Worm (Caenorhabditis elegans) whole organism, young adult: ENCODE data around the gene nlp-51.

Experiments
- B0035.1 ChIP-seq: sonication (generic microtip); optimal IDR thresholded peaks from 2 replicates; lab custom pipeline; 2016; ENCODE audit warnings: missing genetic modification characterization, mild to moderate bottlenecking, missing compliant biosample characterization, missing genotype, missing genetic modification reagents
- B0336.3 ChIP-seq: fragments of 200-800 bp; sonication (Bioruptor generic); IDR thresholded peaks from 2 replicates; pipeline ENCODE4 v1.3.6; 2022; ENCODE audit warnings: missing genetic modification characterization, missing compliant biosample characterization
- D2030.7 ChIP-seq: fragments of 200-800 bp; sonication (Bioruptor generic); IDR thresholded peaks from 2 replicates; pipeline ENCODE4 v1.3.6; 2022; ENCODE audit warnings: missing genetic modification reagents, missing genetic modification characterization, missing compliant biosample characterization
- F55B11.4 ChIP-seq: sonication (generic microtip); optimal IDR thresholded peaks from 2 replicates; lab custom pipeline; 2016; ENCODE audit warnings: missing compliant biosample characterization, missing genetic modification characterization, borderline replicate concordance; ENCODE audit not compliant: insufficient read depth
- T07F8.4 ChIP-seq: sonication (generic microtip); optimal IDR thresholded peaks from 2 replicates; lab custom pipeline; 2016; ENCODE audit warnings: mild to moderate bottlenecking, missing genetic modification characterization, moderate library complexity, missing compliant biosample characterization
- T26A5.8 ChIP-seq: sonication (generic microtip); optimal IDR thresholded peaks from 2 replicates; lab custom pipeline; 2016; ENCODE audit warnings: missing genetic modification characterization, missing compliant biosample characterization
- Y67H2A.10 ChIP-seq: fragments of 200-800 bp; sonication (Bioruptor generic); conservative IDR thresholded peaks from 2 replicates; pipeline ENCODE4 v1.3.6; 2022; ENCODE audit warnings: missing genetic modification reagents, missing genetic modification characterization, missing compliant biosample characterization
- Y79H2A.3 ChIP-seq: fragments of 200-800 bp; sonication (Bioruptor generic); conservative IDR thresholded peaks from 2 replicates; pipeline ENCODE4 v1.3.6; 2022; ENCODE audit warnings: missing genetic modification reagents, missing genetic modification characterization, missing compliant biosample characterization
- ZK185.1 ChIP-seq: sonication (generic microtip); optimal IDR thresholded peaks from 2 replicates; lab custom pipeline; 2016; ENCODE audit warnings: mild to moderate bottlenecking, missing genetic modification characterization, missing compliant biosample characterization; ENCODE audit not compliant: poor library complexity, severe bottlenecking
- atf-7 ChIP-seq: sonication (generic microtip); optimal IDR thresholded peaks from 2 replicates; lab custom pipeline; 2017; ENCODE audit warnings: mild to moderate bottlenecking, missing genetic modification characterization, missing compliant biosample characterization
- attf-5 ChIP-seq: fragments of 200-800 bp; sonication (Bioruptor generic); optimal IDR thresholded peaks from 2 replicates; lab custom pipeline; 2018; ENCODE audit warnings: mild to moderate bottlenecking, missing genetic modification characterization, missing compliant biosample characterization
- attf-6 ChIP-seq: fragments of 200-800 bp; sonication (Bioruptor generic); IDR thresholded peaks from 2 replicates; pipeline ENCODE4 v1.3.6; 2022; ENCODE audit warnings: missing genetic modification reagents, missing genetic modification characterization, missing compliant biosample characterization
- bed-2 ChIP-seq: fragments of 200-800 bp; sonication (Bioruptor generic); IDR thresholded peaks from 2 replicates; pipeline ENCODE4 v1.3.6; 2022; ENCODE audit warnings: missing genetic modification reagents, missing genetic modification characterization, missing compliant biosample characterization
- cebp-1 ChIP-seq, 2 experiments: fragments of 200-800 bp in 1 of 2; sonication (Bioruptor generic) in 1 of 2; sonication (generic microtip) in 1 of 2; IDR thresholded peaks in 1 of 2; optimal IDR thresholded peaks in 1 of 2; 2 replicates each; pipeline versions ENCODE4 v1.3.6 to Lab custom; 2017 to 2022; ENCODE audit warnings: missing compliant biosample characterization in 2 of 2, missing genetic modification characterization in 2 of 2, mild to moderate bottlenecking in 1 of 2, missing genetic modification reagents in 1 of 2, moderate library complexity in 1 of 2
- cebp-2 ChIP-seq: fragments of 200-800 bp; sonication (Bioruptor generic); IDR thresholded peaks from 2 replicates; pipeline ENCODE4 v1.3.6; 2022; ENCODE audit warnings: missing genetic modification characterization, missing compliant biosample characterization
- ceh-27 ChIP-seq: fragments of 200-800 bp; sonication (Bioruptor generic); optimal IDR thresholded peaks from 2 replicates; lab custom pipeline; 2018; ENCODE audit warnings: mild to moderate bottlenecking, missing genetic modification characterization, moderate library complexity, missing compliant biosample characterization
- ceh-40 ChIP-seq: fragments of 200-800 bp; sonication (Bioruptor generic); IDR thresholded peaks from 2 replicates; pipeline ENCODE4 v1.3.6; 2022; ENCODE audit warnings: missing genetic modification characterization, missing compliant biosample characterization
- ceh-58 ChIP-seq: fragments of 200-800 bp; sonication (Bioruptor generic); IDR thresholded peaks from 2 replicates; pipeline ENCODE4 v1.3.6; 2022; ENCODE audit warnings: missing genetic modification characterization, missing compliant biosample characterization
- chd-7 ChIP-seq: sonication (generic microtip); optimal IDR thresholded peaks from 2 replicates; lab custom pipeline; 2016; ENCODE audit warnings: mild to moderate bottlenecking, missing genetic modification characterization, moderate library complexity, missing compliant biosample characterization
- dox-1 ChIP-seq: fragments of 200-800 bp; sonication (Bioruptor generic); IDR thresholded peaks from 2 replicates; pipeline ENCODE4 v1.3.6; 2022; ENCODE audit warnings: missing genetic modification reagents, missing genetic modification characterization, missing compliant biosample characterization
- efl-1 ChIP-seq: fragments of 150-350 bp; optimal IDR thresholded peaks from 2 replicates; lab custom pipeline; 2014; ENCODE audit warnings: missing biosample characterization, missing genetic modification reagents, missing genetic modification characterization
- egrh-3 ChIP-seq: fragments of 200-800 bp; sonication (Bioruptor generic); IDR thresholded peaks from 2 replicates; pipeline ENCODE4 v1.3.6; 2022; ENCODE audit warnings: missing genetic modification reagents, missing genetic modification characterization, missing compliant biosample characterization
- ekl-4 ChIP-seq: fragments of 200-800 bp; sonication (Bioruptor generic); IDR thresholded peaks from 2 replicates; pipeline ENCODE4 v1.3.6; 2022; ENCODE audit warnings: missing genetic modification reagents, missing genetic modification characterization, missing compliant biosample characterization
- gei-17 ChIP-seq: fragments of 200-800 bp; sonication (Bioruptor generic); optimal IDR thresholded peaks from 2 replicates; lab custom pipeline; 2018; ENCODE audit warnings: mild to moderate bottlenecking, missing genetic modification characterization, missing compliant biosample characterization
- hlh-26 ChIP-seq: fragments of 200-800 bp; sonication (Bioruptor generic); conservative IDR thresholded peaks from 2 replicates; pipeline ENCODE4 v1.3.6; 2022; ENCODE audit warnings: missing genetic modification reagents, missing genetic modification characterization, missing compliant biosample characterization
- lin-35 ChIP-seq, 3 experiments: fragments of 150-350 bp in 2 of 3; sonication (generic microtip) in 1 of 3; optimal IDR thresholded peaks; 2 replicates each; lab custom pipeline; 2014 to 2018; ENCODE audit warnings: missing biosample characterization in 3 of 3, missing genetic modification characterization in 3 of 3, missing genetic modification reagents in 3 of 3
- lin-40 ChIP-seq: sonication (generic microtip); optimal IDR thresholded peaks from 2 replicates; lab custom pipeline; 2016; ENCODE audit warnings: missing genetic modification characterization, mild to moderate bottlenecking, missing compliant biosample characterization, missing genotype, missing genetic modification reagents
- mel-28 ChIP-seq: sonication (generic microtip); optimal IDR thresholded peaks from 2 replicates; lab custom pipeline; 2016; ENCODE audit warnings: borderline replicate concordance, mild to moderate bottlenecking, missing genetic modification characterization, missing compliant biosample characterization
- nfyb-1 ChIP-seq: fragments of 200-800 bp; sonication (Bioruptor generic); IDR thresholded peaks from 2 replicates; pipeline ENCODE4 v1.3.6; 2022; ENCODE audit warnings: missing genetic modification reagents, missing genetic modification characterization, missing compliant biosample characterization
- nhr-120 ChIP-seq: fragments of 200-800 bp; sonication (Bioruptor generic); IDR thresholded peaks from 2 replicates; pipeline ENCODE4 v1.3.6; 2022; ENCODE audit warnings: missing genetic modification characterization, missing compliant biosample characterization
- nhr-179 ChIP-seq: sonication (generic microtip); optimal IDR thresholded peaks from 2 replicates; lab custom pipeline; 2016; ENCODE audit warnings: mild to moderate bottlenecking, missing genetic modification characterization, missing compliant biosample characterization
- nhr-27 ChIP-seq: fragments of 200-800 bp; sonication (Bioruptor generic); optimal IDR thresholded peaks from 2 replicates; lab custom pipeline; 2018; ENCODE audit warnings: mild to moderate bottlenecking, missing genetic modification characterization, moderate library complexity, missing compliant biosample characterization
- nhr-90 ChIP-seq: sonication (generic microtip); optimal IDR thresholded peaks from 2 replicates; lab custom pipeline; 2016; ENCODE audit warnings: missing genotype, mild to moderate bottlenecking, missing genetic modification characterization, missing compliant biosample characterization
- sdz-38 ChIP-seq: sonication (generic microtip); optimal IDR thresholded peaks from 2 replicates; lab custom pipeline; 2016; ENCODE audit warnings: missing genotype, missing genetic modification characterization, missing compliant biosample characterization
- sea-2 ChIP-seq: fragments of 200-800 bp; sonication (Bioruptor generic); IDR thresholded peaks from 2 replicates; pipeline ENCODE4 v1.3.6; 2022; ENCODE audit warnings: missing genetic modification characterization, missing compliant biosample characterization
- snpc-1.1 ChIP-seq: sonication (generic microtip); optimal IDR thresholded peaks from 2 replicates; lab custom pipeline; 2017; ENCODE audit warnings: missing genetic modification characterization, mild to moderate bottlenecking, missing compliant biosample characterization, antibody characterized with exemption, moderate library complexity, missing genotype, missing genetic modification reagents; ENCODE audit not compliant: insufficient read depth
- somi-1 ChIP-seq: fragments of 200-800 bp; sonication (Bioruptor generic); optimal IDR thresholded peaks from 2 replicates; lab custom pipeline; 2018; ENCODE audit warnings: mild to moderate bottlenecking, missing genetic modification characterization, missing compliant biosample characterization
- tbx-9 ChIP-seq: sonication (generic microtip); optimal IDR thresholded peaks from 2 replicates; lab custom pipeline; 2016; ENCODE audit warnings: borderline replicate concordance, missing genetic modification characterization, inconsistent platforms, missing compliant biosample characterization
- zfh-2 ChIP-seq: fragments of 200-800 bp; sonication (Bioruptor generic); conservative IDR thresholded peaks from 2 replicates; pipeline ENCODE4 v1.3.6; 2022; ENCODE audit warnings: missing genetic modification reagents, missing genetic modification characterization, missing compliant biosample characterization
- zim-3 ChIP-seq: sonication (generic microtip); optimal IDR thresholded peaks from 2 replicates; lab custom pipeline; 2017; ENCODE audit warnings: mild to moderate bottlenecking, missing genetic modification characterization, moderate library complexity, missing compliant biosample characterization
- ztf-18 ChIP-seq: sonication (generic microtip); optimal IDR thresholded peaks from 2 replicates; lab custom pipeline; 2016; ENCODE audit warnings: missing genotype, mild to moderate bottlenecking, missing genetic modification characterization, missing compliant biosample characterization
- ztf-22 ChIP-seq: fragments of 200-800 bp; sonication (Bioruptor generic); optimal IDR thresholded peaks from 2 replicates; lab custom pipeline; 2018; ENCODE audit warnings: mild to moderate bottlenecking, missing genetic modification characterization, moderate library complexity, missing compliant biosample characterization
- ztf-25 ChIP-seq: fragments of 200-800 bp; sonication (Bioruptor generic); IDR thresholded peaks from 2 replicates; pipeline ENCODE4 v1.3.6; 2022; ENCODE audit warnings: missing genetic modification reagents, missing genetic modification characterization, missing compliant biosample characterization
- ztf-26 ChIP-seq: sonication (generic microtip); optimal IDR thresholded peaks from 2 replicates; lab custom pipeline; 2017; ENCODE audit warnings: missing genetic modification characterization, missing compliant biosample characterization
- ztf-28 ChIP-seq: fragments of 200-800 bp; sonication (Bioruptor generic); IDR thresholded peaks from 2 replicates; pipeline ENCODE4 v1.3.6; 2022; ENCODE audit warnings: missing genetic modification reagents, missing genetic modification characterization, missing compliant biosample characterization

nlp-51 gene

ce11 chrII:11276879-11277278 is 42.6 kb downstream of the nlp-51 start:
- no peak for TF ChIP-seq T07F8.4 (tag; lab: Kevin White, UChicago)
- TF ChIP-seq ztf-26 (tag; lab: Kevin White, UChicago): no peak
- no peak for TF ChIP-seq B0336.3
- no peak for TF ChIP-seq chd-7 (tag; lab: Kevin White, UChicago)
- TF ChIP-seq ZK185.1: no peak
- TF ChIP-seq ztf-18: no peak
- TF ChIP-seq zim-3 (tag; lab: Kevin White, UChicago): no peak
- TF ChIP-seq T26A5.8 (tag; lab: Kevin White, UChicago): no peak
- TF ChIP-seq snpc-1.1 (tag; lab: Kevin White, UChicago): no peak

ce11 chrII:11275484-11275883 is 44.0 kb downstream of the nlp-51 start:
- TF ChIP-seq lin-40: no peak
- TF ChIP-seq somi-1 (GFP tag; lab: Kevin White, UChicago): no peak
- TF ChIP-seq cebp-2 (GFP tag; lab: Robert Waterston, UW): no peak
- TF ChIP-seq chd-7 (tag; lab: Kevin White, UChicago): no peak
- no peak for TF ChIP-seq nhr-27
- no peak for TF ChIP-seq D2030.7 (GFP tag; lab: Robert Waterston, UW)
- TF ChIP-seq F55B11.4 (tag; lab: Kevin White, UChicago): no peak
- no peak for TF ChIP-seq nhr-179
- TF ChIP-seq snpc-1.1 (tag; lab: Kevin White, UChicago): no peak
- no peak for TF ChIP-seq ceh-58 (GFP tag; lab: Robert Waterston, UW)
- TF ChIP-seq nhr-120 (GFP tag; lab: Robert Waterston, UW): no peak
- TF ChIP-seq nhr-90: no peak
- TF ChIP-seq sdz-38 (tag; lab: Kevin White, UChicago): no peak
- no peak for TF ChIP-seq nfyb-1
- no peak for TF ChIP-seq hlh-26
- TF ChIP-seq bed-2 (GFP tag; lab: Robert Waterston, UW): no peak

ce11 chrII:11274876-11275275 is 44.6 kb downstream of the nlp-51 start:
- no peak for TF ChIP-seq attf-6 (GFP tag; lab: Robert Waterston, UW)
- no peak for TF ChIP-seq ztf-28 (GFP tag; lab: Robert Waterston, UW)
- TF ChIP-seq atf-7 (tag; lab: Kevin White, UChicago): no peak
- no peak for TF ChIP-seq dox-1 (GFP tag; lab: Robert Waterston, UW)
- TF ChIP-seq efl-1 (GFP tag; lab: Kevin White, UChicago): no peak
- TF ChIP-seq ceh-40 (GFP tag; lab: Robert Waterston, UW): no peak
- no peak for TF ChIP-seq egrh-3 (GFP tag; lab: Robert Waterston, UW)
- no peak for TF ChIP-seq zfh-2 (GFP tag; lab: Robert Waterston, UW)
- no peak for TF ChIP-seq Y79H2A.3 (GFP tag; lab: Robert Waterston, UW)
- TF ChIP-seq Y67H2A.10 (GFP tag; lab: Robert Waterston, UW): no peak

- TF ChIP-seq ceh-27 (no peak), zfh-2 (GFP tag; lab: Robert Waterston, UW) (peak; percentile 85), hlh-26 (no peak), tbx-9 (tag; lab: Kevin White, UChicago) (no peak), B0035.1 (tag; lab: Kevin White, UChicago) (no peak), sdz-38 (tag; lab: Kevin White, UChicago) (no peak), attf-5 (GFP tag; lab: Kevin White, UChicago) (no peak), cebp-1 (GFP tag; IDR thresholded peaks at IDR 0.05; lab: Robert Waterston, UW) (no peak), cebp-1 (tag; optimal IDR thresholded peaks at IDR 0.05; lab: Kevin White, UChicago) (no peak), ekl-4 (GFP tag; lab: Robert Waterston, UW) (no peak), ztf-25 (GFP tag; lab: Robert Waterston, UW) (no peak), sea-2 (GFP tag; lab: Robert Waterston, UW) (no peak), ztf-22 (GFP tag; lab: Kevin White, UChicago) (no peak), Y79H2A.3 (GFP tag; lab: Robert Waterston, UW) (no peak), lin-35 (GFP tag; optimal IDR thresholded peaks at IDR 0.05; lab: Kevin White, UChicago) (no peak), gei-17 (GFP tag; lab: Kevin White, UChicago) (no peak), mel-28 (tag; lab: Kevin White, UChicago) (no peak), egrh-3 (GFP tag; lab: Robert Waterston, UW) (peak; percentile 83)
- TF ChIP-seq, all 124 proteins: peak for 2
These were observed 48.7 kb downstream of the nlp-51 start for ce11 chrII:11270829-11271228.
